In the genomic region with DNA sequence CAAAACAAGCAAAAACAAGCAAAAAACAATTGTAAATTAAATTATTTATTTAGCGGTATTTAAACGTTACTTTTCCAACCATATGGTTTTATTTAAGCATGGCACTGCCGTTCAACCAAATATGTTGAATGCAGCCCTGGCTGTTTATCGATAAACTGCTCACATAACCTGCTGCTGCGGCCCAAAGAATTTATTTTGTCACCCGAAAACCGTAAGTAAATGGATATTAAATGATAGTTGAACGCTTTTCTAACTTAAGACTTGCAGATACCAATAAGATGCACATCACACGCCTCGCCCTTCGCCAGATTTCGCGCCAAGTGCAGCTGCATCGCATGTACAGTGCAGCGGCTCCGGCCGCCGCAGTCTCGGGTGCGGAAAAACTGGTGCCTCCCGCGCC, we compare ENCODE assay signal across 1 fruit fly cellular context.
TF ChIP-seq lines count a peak whose summit lies in the region.

Gene mRpL12 (plus strand): TSS at position 123 of the 400 bp plus-strand sequence.

TF ChIP-seq in whole organism, embryonic, 481 proteins besides CTCF, POLR2A, EP300 and RAD21 (continued from another document):
- TF ChIP-seq Dfd (GFP tag; optimal IDR thresholded peaks at IDR 0.05; lab: Kevin White, UChicago) (no peak), CG34224 (GFP tag; IDR thresholded peaks at IDR 0.05; lab: Robert Waterston, UW; ENCODE audit: partially characterized antibody) (peak; percentile 50; the same call in 1 of the 3 replicates), CG31388 (GFP tag; optimal IDR thresholded peaks at IDR 0.05; lab: Kevin White, UChicago) (no peak), BEAF-32 (GFP tag; optimal IDR thresholded peaks at IDR 0.05; lab: Kevin White, UChicago) (peak; percentile 30), sna (GFP tag; IDR thresholded peaks at IDR 0.05; lab: Robert Waterston, UW; ENCODE audit: partially characterized antibody) (peak; percentile 48; the same call in 1 of the 2 replicates), CG13624 (GFP tag; optimal IDR thresholded peaks at IDR 0.05; lab: Kevin White, UChicago) (no peak), Dll (GFP tag; IDR thresholded peaks at IDR 0.05; lab: Robert Waterston, UW; ENCODE audit: partially characterized antibody) (peak; percentile 52; the same call in 1 of the 4 replicates), E2f2 (GFP tag; IDR thresholded peaks at IDR 0.05; lab: Robert Waterston, UW) (peak; percentile 52), CG15269 (tag; optimal IDR thresholded peaks at IDR 0.05; lab: Kevin White, UChicago) (no peak), bigmax (GFP tag; optimal IDR thresholded peaks at IDR 0.05; lab: Kevin White, UChicago) (peak; percentile 90), CG16813 (GFP tag; IDR thresholded peaks at IDR 0.05; lab: Robert Waterston, UW; ENCODE audit: partially characterized antibody) (peak; percentile 30; the same call in 1 of the 3 replicates), Meics (GFP tag; optimal IDR thresholded peaks at IDR 0.05; lab: Kevin White, UChicago) (no peak), CG8089 (GFP tag; optimal IDR thresholded peaks at IDR 0.05; lab: Kevin White, UChicago) (no peak), slbo (GFP tag; IDR thresholded peaks at IDR 0.05; lab: Robert Waterston, UW) (0 out of 2 replicates have a peak, but pooled peaks have one; percentile 25), Bgb (GFP tag; IDR thresholded peaks at IDR 0.05; lab: Robert Waterston, UW; ENCODE audit: partially characterized antibody) (peak; percentile 23; the same call in 1 of the 2 replicates), CG11560 (tag; IDR thresholded peaks at IDR 0.05; lab: Robert Waterston, UW) (no peak), grau (tag; optimal IDR thresholded peaks at IDR 0.05; lab: Kevin White, UChicago) (no peak), CG6683 (GFP tag; optimal IDR thresholded peaks at IDR 0.05; lab: Kevin White, UChicago) (no peak), vfl (GFP tag; optimal IDR thresholded peaks at IDR 0.05; lab: Kevin White, UChicago) (no peak), CG9932 (GFP tag; IDR thresholded peaks at IDR 0.05; lab: Robert Waterston, UW) (no peak), fd96Cb (tag; optimal IDR thresholded peaks at IDR 0.05; lab: Kevin White, UChicago) (no peak), Med (GFP tag; lab: Kevin White, UChicago) (peak; percentile 80), CG2129 (GFP tag; IDR thresholded peaks at IDR 0.05; lab: Robert Waterston, UW; ENCODE audit: partially characterized antibody) (no peak), CG1024 (GFP tag; IDR thresholded peaks at IDR 0.05; lab: Robert Waterston, UW) (no peak), CG7928 (GFP tag; optimal IDR thresholded peaks at IDR 0.05; lab: Kevin White, UChicago) (peak; percentile 92), CG15073 (GFP tag; optimal IDR thresholded peaks at IDR 0.05; lab: Kevin White, UChicago) (no peak), lilli (GFP tag; optimal IDR thresholded peaks at IDR 0.05; lab: Kevin White, UChicago) (no peak), CG18599 (GFP tag; optimal IDR thresholded peaks at IDR 0.05; lab: Kevin White, UChicago) (no peak), cg (GFP tag; optimal IDR thresholded peaks at IDR 0.05; lab: Kevin White, UChicago) (no peak), row (GFP tag; IDR thresholded peaks at IDR 0.05; lab: Robert Waterston, UW) (peak; percentile 38; the same call in 1 of the 3 replicates), CG7963 (GFP tag; IDR thresholded peaks at IDR 0.05; lab: Robert Waterston, UW; ENCODE audit: partially characterized antibody) (peak; percentile 35; the same call in 1 of the 3 replicates), ac (GFP tag; optimal IDR thresholded peaks at IDR 0.05; lab: Kevin White, UChicago) (no peak), twi (tag; optimal IDR thresholded peaks at IDR 0.05; lab: Kevin White, UChicago) (peak; percentile 14), ssp (GFP tag; IDR thresholded peaks at IDR 0.05; lab: Robert Waterston, UW) (no peak), CG10274 (GFP tag; optimal IDR thresholded peaks at IDR 0.05; lab: Kevin White, UChicago) (no peak), CG6175 (GFP tag; IDR thresholded peaks at IDR 0.05; lab: Robert Waterston, UW) (no peak), HmgD (GFP tag; optimal IDR thresholded peaks at IDR 0.05; lab: Kevin White, UChicago) (no peak), CG17186 (GFP tag; optimal IDR thresholded peaks at IDR 0.05; lab: Kevin White, UChicago) (no peak), Rx (GFP tag; IDR thresholded peaks at IDR 0.05; lab: Robert Waterston, UW) (no peak), CG14050 (GFP tag; IDR thresholded peaks at IDR 0.05; lab: Robert Waterston, UW) (no peak), CG8290 (GFP tag; optimal IDR thresholded peaks at IDR 0.05; lab: Kevin White, UChicago) (no peak), CG8290 (tag; optimal IDR thresholded peaks at IDR 0.05; lab: Kevin White, UChicago) (no peak), da (GFP tag; optimal IDR thresholded peaks at IDR 0.05; lab: Kevin White, UChicago) (no peak), CG1529 (GFP tag; optimal IDR thresholded peaks at IDR 0.05; lab: Kevin White, UChicago) (no peak), HmgZ (tag; optimal IDR thresholded peaks at IDR 0.05; lab: Kevin White, UChicago) (peak; percentile 34), CG9215 (GFP tag; IDR thresholded peaks at IDR 0.05; lab: Robert Waterston, UW) (peak; percentile 99), bab2 (GFP tag; optimal IDR thresholded peaks at IDR 0.05; lab: Kevin White, UChicago) (no peak), CG3995 (GFP tag; optimal IDR thresholded peaks at IDR 0.05; lab: Kevin White, UChicago) (peak; percentile 52), zfh1 (GFP tag; IDR thresholded peaks at IDR 0.05; lab: Robert Waterston, UW) (no peak), Dek (tag; optimal IDR thresholded peaks at IDR 0.05; lab: Kevin White, UChicago) (no peak), pzg (GFP tag; optimal IDR thresholded peaks at IDR 0.05; lab: Kevin White, UChicago) (peak; percentile 66), klu (GFP tag; IDR thresholded peaks at IDR 0.05; lab: Robert Waterston, UW) (no peak), crc (GFP tag; optimal IDR thresholded peaks at IDR 0.05; lab: Kevin White, UChicago) (no peak), nerfin-2 (GFP tag; IDR thresholded peaks at IDR 0.05; lab: Robert Waterston, UW; ENCODE audit: partially characterized antibody) (peak; percentile 32; the same call in 1 of the 2 replicates), NC2α (GFP tag; optimal IDR thresholded peaks at IDR 0.05; lab: Kevin White, UChicago) (no peak), YL-1 (GFP tag; optimal IDR thresholded peaks at IDR 0.05; lab: Kevin White, UChicago) (peak; percentile 48), HHEX (GFP tag; optimal IDR thresholded peaks at IDR 0.05; lab: Kevin White, UChicago) (no peak), gfzf (GFP tag; optimal IDR thresholded peaks at IDR 0.05; lab: Kevin White, UChicago) (peak; percentile 26), dpn (GFP tag; optimal IDR thresholded peaks at IDR 0.05; lab: Kevin White, UChicago) (no peak), Scr (GFP tag; IDR thresholded peaks at IDR 0.05; lab: Robert Waterston, UW; ENCODE audit: partially characterized antibody) (peak; percentile 31; the same call in 1 of the 2 replicates), CG11247 (GFP tag; IDR thresholded peaks at IDR 0.05; lab: Robert Waterston, UW) (no peak), Pdp1 (GFP tag; optimal IDR thresholded peaks at IDR 0.05; lab: Kevin White, UChicago) (peak in 1 of 2 experiments; percentile 98), CG31365 (tag; optimal IDR thresholded peaks at IDR 0.05; lab: Kevin White, UChicago) (no peak), CG13287 (GFP tag; IDR thresholded peaks at IDR 0.05; lab: Robert Waterston, UW; ENCODE audit: partially characterized antibody) (peak; percentile 49), Oli (tag; optimal IDR thresholded peaks at IDR 0.05; lab: Kevin White, UChicago) (peak; percentile 24), Nf-YC (tag; optimal IDR thresholded peaks at IDR 0.05; lab: Kevin White, UChicago) (no peak), D19A (tag; optimal IDR thresholded peaks at IDR 0.05; lab: Kevin White, UChicago) (no peak), CG5245 (GFP tag; optimal IDR thresholded peaks at IDR 0.05; lab: Kevin White, UChicago) (no peak), sisA (GFP tag; IDR thresholded peaks at IDR 0.05; lab: Robert Waterston, UW) (no peak), CG10431 (GFP tag; optimal IDR thresholded peaks at IDR 0.05; lab: Kevin White, UChicago) (no peak), zen2 (GFP tag; IDR thresholded peaks at IDR 0.05; lab: Robert Waterston, UW; ENCODE audit: partially characterized antibody) (peak; percentile 55; the same call in 1 of the 3 replicates), cas (GFP tag; IDR thresholded peaks at IDR 0.05; lab: Robert Waterston, UW) (no peak), stc (GFP tag; IDR thresholded peaks at IDR 0.05; lab: Robert Waterston, UW) (no peak), sens (GFP tag; lab: Kevin White, UChicago) (peak; percentile 40), trh (GFP tag; optimal IDR thresholded peaks at IDR 0.05; lab: Kevin White, UChicago) (no peak), MESR4 (GFP tag; optimal IDR thresholded peaks at IDR 0.05; lab: Kevin White, UChicago) (peak; percentile 87), CHES-1-like (GFP tag; optimal IDR thresholded peaks at IDR 0.05; lab: Kevin White, UChicago) (no peak), Opbp (GFP tag; IDR thresholded peaks at IDR 0.05; lab: Robert Waterston, UW; ENCODE audit: partially characterized antibody) (peak; percentile 22; the same call in 1 of the 3 replicates), fd102C (GFP tag; optimal IDR thresholded peaks at IDR 0.05; lab: Kevin White, UChicago) (no peak), pita (GFP tag; optimal IDR thresholded peaks at IDR 0.05; lab: Kevin White, UChicago) (no peak), vvl (GFP tag; IDR thresholded peaks at IDR 0.05; lab: Robert Waterston, UW) (no peak), trem (tag; optimal IDR thresholded peaks at IDR 0.05; lab: Kevin White, UChicago) (peak; percentile 83), exex (tag; optimal IDR thresholded peaks at IDR 0.05; lab: Kevin White, UChicago) (no peak), tx (GFP tag; optimal IDR thresholded peaks at IDR 0.05; lab: Kevin White, UChicago) (no peak), croc (GFP tag; conservative IDR thresholded peaks at IDR 0.05; lab: Robert Waterston, UW) (no peak), cato (GFP tag; optimal IDR thresholded peaks at IDR 0.05; lab: Kevin White, UChicago; ENCODE audit: borderline replicate concordance) (no peak), Fer1 (GFP tag; optimal IDR thresholded peaks at IDR 0.05; lab: Kevin White, UChicago) (no peak), lab (GFP tag; optimal IDR thresholded peaks at IDR 0.05; lab: Kevin White, UChicago) (no peak), Spps (tag; optimal IDR thresholded peaks at IDR 0.05; lab: Kevin White, UChicago) (no peak), H15 (GFP tag; IDR thresholded peaks at IDR 0.05; lab: Robert Waterston, UW) (no peak), Nf-YB (GFP tag; optimal IDR thresholded peaks at IDR 0.05; lab: Kevin White, UChicago) (no peak), Ets65A (GFP tag; lab: Kevin White, UChicago) (no peak), CG14710 (tag; optimal IDR thresholded peaks at IDR 0.05; lab: Kevin White, UChicago) (peak; percentile 15), Myb (GFP tag; optimal IDR thresholded peaks at IDR 0.05; lab: Kevin White, UChicago) (peak; percentile 91), CG17829 (tag; optimal IDR thresholded peaks at IDR 0.05; lab: Kevin White, UChicago) (no peak), zen (tag; optimal IDR thresholded peaks at IDR 0.05; lab: Kevin White, UChicago) (no peak), CG15601 (tag; optimal IDR thresholded peaks at IDR 0.05; lab: Kevin White, UChicago) (peak; percentile 73), h (optimal IDR thresholded peaks at IDR 0.05; lab: Kevin White, UChicago) (no peak), Sry-δ (GFP tag; optimal IDR thresholded peaks at IDR 0.05; lab: Kevin White, UChicago) (peak; percentile 54), sr (GFP tag; IDR thresholded peaks at IDR 0.05; lab: Robert Waterston, UW) (no peak), Dp (GFP tag; optimal IDR thresholded peaks at IDR 0.05; lab: Kevin White, UChicago) (peak; percentile 52), crp (GFP tag; optimal IDR thresholded peaks at IDR 0.05; lab: Kevin White, UChicago) (peak; percentile 7 to 83), unc-4 (GFP tag; IDR thresholded peaks at IDR 0.05; lab: Robert Waterston, UW; ENCODE audit: partially characterized antibody) (0 out of 2 replicates have a peak, but pooled peaks have one; percentile 20), Max (GFP tag; optimal IDR thresholded peaks at IDR 0.05; lab: Kevin White, UChicago) (no peak), bbx (GFP tag; IDR thresholded peaks at IDR 0.05; lab: Robert Waterston, UW; ENCODE audit: partially characterized antibody) (peak; percentile 66), ERR (GFP tag; optimal IDR thresholded peaks at IDR 0.05; lab: Kevin White, UChicago) (no peak), Mad (GFP tag; optimal IDR thresholded peaks at IDR 0.05; lab: Kevin White, UChicago) (no peak), CG11093 (GFP tag; IDR thresholded peaks at IDR 0.05; lab: Robert Waterston, UW) (no peak), stwl (tag; optimal IDR thresholded peaks at IDR 0.05; lab: Kevin White, UChicago) (peak; percentile 80), CG34422 (GFP tag; IDR thresholded peaks at IDR 0.05; lab: Robert Waterston, UW) (no peak; the same call in 2 of the 3 replicates), CG15514 (GFP tag; optimal IDR thresholded peaks at IDR 0.05; lab: Kevin White, UChicago) (peak; percentile 44), CG10147 (GFP tag; optimal IDR thresholded peaks at IDR 0.05; lab: Kevin White, UChicago) (no peak), CG15479 (GFP tag; optimal IDR thresholded peaks at IDR 0.05; lab: Kevin White, UChicago) (no peak), br (optimal IDR thresholded peaks at IDR 0.05; lab: Kevin White, UChicago) (no peak), B-H2 (GFP tag; optimal IDR thresholded peaks at IDR 0.05; lab: Kevin White, UChicago) (no peak), CG7786 (GFP tag; optimal IDR thresholded peaks at IDR 0.05; lab: Kevin White, UChicago) (no peak), MBD-R2 (GFP tag; IDR thresholded peaks at IDR 0.05; lab: Robert Waterston, UW) (peak; percentile 77), Atf3 (GFP tag; optimal IDR thresholded peaks at IDR 0.05; lab: Kevin White, UChicago) (no peak), CG12659 (GFP tag; optimal IDR thresholded peaks at IDR 0.05; lab: Kevin White, UChicago) (peak; percentile 7)
